Worm (Caenorhabditis elegans): ENCODE results near the gene D1086.21.

The D1086.21 gene

DNA sequence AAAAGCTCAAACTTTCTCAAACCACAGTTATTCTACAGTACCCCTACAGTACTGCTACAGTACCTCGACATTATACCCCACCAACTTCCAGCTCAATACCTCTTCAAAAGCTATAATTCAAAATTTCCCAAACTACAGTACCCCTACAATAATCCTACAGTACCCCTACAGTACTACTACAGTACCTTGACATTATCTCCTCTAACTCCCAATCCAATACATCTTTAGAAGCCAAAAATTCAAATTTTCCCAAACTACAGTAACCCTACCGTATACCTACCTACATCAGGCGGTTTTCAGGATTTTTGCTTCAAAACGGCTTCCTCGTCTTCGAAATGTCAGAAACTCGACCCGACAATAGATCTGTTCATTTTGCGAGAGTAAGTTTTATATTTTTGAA lies 7.0 kb upstream of the D1086.21 start, which contains the start of gene F58D12.3:
Gene F58D12.3 (plus strand): TSS at position 301 of the 400 bp plus-strand sequence.
- TF ChIP-seq fkh-10 (GFP tag; optimal IDR thresholded peaks at IDR 0.05) (no peak), unc-62 (GFP tag; optimal IDR thresholded peaks at IDR 0.05 in 1 of 2) (peak in 1 of 2 experiments; percentile 32), unc-62 (tag; optimal IDR thresholded peaks at IDR 0.05) (no peak)

DNA sequence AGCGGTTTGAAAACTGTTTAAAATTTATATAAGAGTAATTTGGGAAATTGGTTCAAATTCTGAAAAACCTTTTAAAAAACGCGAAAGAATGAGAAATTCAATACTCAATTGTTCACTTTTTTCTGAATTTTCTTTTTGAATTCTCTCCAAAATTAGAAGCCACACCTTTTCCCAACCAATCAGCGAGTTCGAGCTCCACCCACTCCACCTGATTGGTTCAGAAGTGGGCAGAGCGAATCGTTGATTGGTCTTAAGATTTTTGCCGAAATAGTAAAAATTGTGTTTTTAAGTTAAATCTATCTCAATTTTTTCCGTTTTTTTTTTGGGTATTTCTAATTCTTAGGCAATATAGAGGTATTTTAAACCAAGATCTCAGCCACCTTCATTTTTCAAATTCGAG lies 542 bp upstream of the D1086.21 start:
- TF ChIP-seq dve-1 (tag; optimal IDR thresholded peaks at IDR 0.05; ENCODE audit: insufficient read depth): no peak

DNA sequence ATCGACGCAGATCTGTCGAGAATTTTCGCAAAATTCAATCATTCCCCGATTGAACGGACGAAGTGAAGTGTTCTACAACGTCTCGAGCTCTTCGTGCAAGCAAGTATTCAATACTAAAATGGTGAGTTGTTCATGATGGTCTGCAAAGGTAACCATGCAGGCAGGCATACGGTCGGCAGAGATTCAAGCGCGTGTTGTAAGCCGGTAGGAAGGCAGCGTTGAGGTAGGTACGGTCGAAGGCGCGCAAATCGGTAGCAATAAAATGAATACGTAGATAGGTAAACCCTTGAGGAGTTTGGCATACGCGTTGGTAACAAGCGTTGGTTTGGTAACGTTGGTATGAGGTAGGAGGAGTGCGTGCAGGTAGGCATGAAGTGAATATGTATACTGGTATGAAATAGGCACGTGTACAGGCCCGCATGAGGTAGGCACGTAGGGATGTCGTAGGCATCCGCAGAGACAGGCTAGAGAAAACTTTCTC lies 3.3 kb downstream of the D1086.21 start, which contains the start of gene D1086.17:
Gene D1086.17 (plus strand): TSS at position 51 of the 481 bp plus-strand sequence.
- TF ChIP-seq aha-1 (tag): peak; percentile 92
- no peak for TF ChIP-seq dve-1 (tag; optimal IDR thresholded peaks at IDR 0.05; ENCODE audit: insufficient read depth)

DNA sequence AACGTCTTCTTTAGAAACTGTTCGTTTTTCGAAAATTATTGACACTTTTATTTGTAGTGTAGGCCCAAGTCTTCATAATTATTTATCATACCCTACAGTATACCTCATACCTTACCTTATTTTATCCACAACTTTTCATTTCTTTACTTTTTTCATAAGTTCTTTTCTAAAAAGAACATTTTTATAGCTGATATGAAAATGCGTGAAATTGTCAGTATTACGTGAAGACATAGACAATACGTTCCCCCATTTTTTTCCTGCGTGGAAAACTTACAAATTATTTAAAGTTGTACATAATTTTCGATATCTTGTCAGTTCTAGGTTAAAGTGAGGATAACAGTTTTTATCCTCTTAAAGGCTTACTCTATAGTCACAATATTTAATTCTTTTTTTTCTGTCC lies 5.4 kb downstream of the D1086.21 start:
- TF ChIP-seq dmd-6 (GFP tag; IDR thresholded peaks at IDR 0.05): no peak
- TF ChIP-seq unc-62 (GFP tag; optimal IDR thresholded peaks at IDR 0.05 in 1 of 2): peak in 1 of 2 experiments; percentile 90
- TF ChIP-seq unc-62 (tag; optimal IDR thresholded peaks at IDR 0.05): no peak
- no peak for TF ChIP-seq egl-27 (tag; optimal IDR thresholded peaks at IDR 0.05)

DNA sequence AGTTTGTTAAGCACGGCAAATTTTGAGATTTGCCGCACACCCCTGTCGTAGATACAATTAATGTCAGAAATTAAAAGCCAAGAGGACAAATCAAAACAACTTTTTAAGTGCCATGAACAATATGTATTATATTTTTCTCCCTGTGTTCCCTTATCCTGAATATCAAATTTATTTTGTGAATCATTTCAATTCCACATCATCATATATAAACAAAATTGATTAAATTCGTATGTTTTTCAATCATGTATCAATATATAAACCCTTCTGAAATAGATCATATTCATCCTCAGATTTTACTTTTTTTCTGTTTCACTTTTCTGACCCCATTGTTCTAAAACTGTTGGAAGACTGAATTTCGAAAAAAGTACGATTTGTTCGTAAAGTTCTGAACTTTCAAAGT lies 9.6 kb downstream of the D1086.21 start, which contains the start of gene D1086.11:
Gene D1086.11 (plus strand): TSS at position 301 of the 400 bp plus-strand sequence.
- TF ChIP-seq hlh-11 (tag; optimal IDR thresholded peaks at IDR 0.05) (no peak), daf-16 (GFP tag; optimal IDR thresholded peaks at IDR 0.05) (no peak), daf-16 (tag; optimal IDR thresholded peaks at IDR 0.05) (no peak), nhr-76 (tag; optimal IDR thresholded peaks at IDR 0.05) (no peak), lsy-2 (tag; optimal IDR thresholded peaks at IDR 0.05) (no peak), egl-43 (GFP tag; IDR thresholded peaks at IDR 0.05) (no peak), nhr-10 (tag; optimal IDR thresholded peaks at IDR 0.05) (no peak), unc-62 (GFP tag; optimal IDR thresholded peaks at IDR 0.05 in 1 of 2) (no peak), unc-62 (tag; optimal IDR thresholded peaks at IDR 0.05) (no peak), hif-1 (tag; optimal IDR thresholded peaks at IDR 0.05) (no peak), duxl-1 (tag; optimal IDR thresholded peaks at IDR 0.05; ENCODE audit: poor library complexity) (no peak)

DNA sequence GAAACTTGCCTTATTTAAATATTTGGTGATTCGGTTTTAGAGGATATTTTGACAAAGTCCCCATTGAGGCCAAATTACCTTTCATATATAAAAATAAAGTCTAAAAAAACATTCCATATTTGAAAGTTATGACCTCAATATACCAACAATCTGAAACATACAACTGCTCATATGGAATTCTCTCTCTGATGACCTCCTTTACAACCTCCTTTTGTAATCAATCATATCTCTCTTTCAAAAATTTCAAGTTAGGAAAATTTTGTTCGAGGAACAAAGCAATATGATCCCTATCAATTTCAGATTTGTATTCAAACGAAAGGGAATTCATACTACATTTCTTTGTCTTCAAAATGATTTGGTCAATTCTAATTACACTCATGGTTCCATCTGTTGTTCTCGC lies 15.0 kb downstream of the D1086.21 start, which contains the start of gene D1086.6:
Gene D1086.6 (plus strand): TSS at position 301 of the 400 bp plus-strand sequence.
- no peak for TF ChIP-seq mdt-29 (GFP tag; IDR thresholded peaks at IDR 0.05)
- TF ChIP-seq Y5F2A.4 (GFP tag; optimal IDR thresholded peaks at IDR 0.05): no peak
- no peak for TF ChIP-seq lin-39 (tag; optimal IDR thresholded peaks at IDR 0.05)
- no peak for TF ChIP-seq lin-38 (GFP tag; IDR thresholded peaks at IDR 0.05)
- TF ChIP-seq snpc-1.2 (GFP tag; IDR thresholded peaks at IDR 0.05): no peak
- no peak for TF ChIP-seq nhr-28 (tag; optimal IDR thresholded peaks at IDR 0.05)
- no peak for TF ChIP-seq F44E2.7 (GFP tag; IDR thresholded peaks at IDR 0.05)
- no peak for TF ChIP-seq mxl-3 (GFP tag; optimal IDR thresholded peaks at IDR 0.05)
- TF ChIP-seq ztf-11 (tag; optimal IDR thresholded peaks at IDR 0.05): no peak
- no peak for TF ChIP-seq sdz-12 (GFP tag; optimal IDR thresholded peaks at IDR 0.05)
- no peak for TF ChIP-seq daf-12 (tag; optimal IDR thresholded peaks at IDR 0.05)

DNA sequence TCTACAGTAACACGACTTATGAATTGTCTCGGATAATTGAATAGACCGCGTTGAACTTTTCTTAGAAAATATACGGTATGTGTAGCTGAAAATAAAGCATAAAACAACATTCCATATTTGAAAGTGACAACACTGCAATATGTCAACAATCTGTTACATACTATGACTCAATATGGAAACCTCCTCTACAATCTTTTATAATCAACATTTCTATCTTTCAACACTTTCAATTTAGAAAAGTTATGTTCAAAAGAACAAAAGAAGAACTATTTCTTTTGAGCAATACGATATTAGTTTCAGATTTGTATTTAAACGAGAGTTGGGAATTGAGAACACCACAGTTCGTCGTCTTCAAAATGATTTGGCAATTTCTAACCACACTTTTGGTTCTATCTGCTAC lies 17.9 kb downstream of the D1086.21 start, which contains the start of gene D1086.10:
Gene D1086.10 (plus strand): TSS at position 301 of the 400 bp plus-strand sequence.
- peak; percentile 38 for TF ChIP-seq dve-1 (tag; optimal IDR thresholded peaks at IDR 0.05; ENCODE audit: insufficient read depth)
- no peak for TF ChIP-seq ceh-32 (tag; optimal IDR thresholded peaks at IDR 0.05; ENCODE audit: poor library complexity)

Measured in whole organism, L4 larva.